Worm (Caenorhabditis elegans) whole organism, midembryonic: Measurements from ENCODE around the gene Y27F2A.9.

Source experiments
- cog-1 ChIP-seq: sonication (generic microtip); optimal IDR thresholded peaks from 2 replicates; lab custom pipeline; 2016; ENCODE audit warnings: missing genetic modification characterization, missing compliant biosample characterization
- flt-1 ChIP-seq: fragments of 200-800 bp; sonication (Bioruptor generic); IDR thresholded peaks from 2 replicates; pipeline ENCODE4 v1.3.6; 2022; ENCODE audit warnings: missing genetic modification characterization, missing compliant biosample characterization
- med-1 ChIP-seq: sonication (generic microtip); optimal IDR thresholded peaks from 2 replicates; lab custom pipeline; 2017; ENCODE audit warnings: missing genetic modification characterization, mild to moderate bottlenecking, missing compliant biosample characterization, antibody characterized with exemption, missing genetic modification reagents; ENCODE audit not compliant: insufficient read depth
- ref-1 ChIP-seq: fragments of 200-800 bp; sonication (Bioruptor generic); conservative IDR thresholded peaks from 2 replicates; pipeline ENCODE4 v1.3.6; 2022; ENCODE audit warnings: missing genetic modification reagents, missing genetic modification characterization, missing compliant biosample characterization
- ztf-23 ChIP-seq: fragments of 200-800 bp; sonication (Bioruptor generic); IDR thresholded peaks from 2 replicates; pipeline ENCODE4 v1.3.6; 2022; ENCODE audit warnings: missing genetic modification reagents, missing genetic modification characterization, missing compliant biosample characterization

DNA sequence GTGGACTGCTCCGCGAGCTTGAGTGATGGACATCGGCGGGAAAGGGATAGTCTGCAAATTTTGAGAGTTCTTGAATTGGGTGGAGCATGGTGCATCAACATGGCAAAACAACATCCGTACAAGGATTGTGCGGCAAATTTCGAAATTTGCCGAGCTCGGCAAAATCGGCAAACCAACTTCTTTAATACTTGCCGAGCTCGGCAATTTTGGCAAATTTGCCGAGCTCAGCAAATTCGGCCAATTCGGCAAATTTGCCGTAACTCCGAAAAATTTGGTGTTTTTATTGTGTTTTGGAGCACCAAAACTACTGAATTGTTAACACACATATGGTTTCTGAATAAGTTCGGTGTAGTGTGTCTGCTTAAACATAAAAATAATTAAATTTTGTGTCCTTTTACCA lies 21.4 kb downstream of the Y27F2A.9 start, which contains the start of gene fbxc-55:
- TF ChIP-seq flt-1 (GFP tag; lab: Robert Waterston, UW), result no peak
- TF ChIP-seq cog-1 (tag; lab: Kevin White, UChicago), result no peak
- no peak for TF ChIP-seq med-1 (GFP tag; lab: Kevin White, UChicago)
- no peak for TF ChIP-seq ref-1 (GFP tag; lab: Robert Waterston, UW)
- no peak for TF ChIP-seq ztf-23 (GFP tag; lab: Robert Waterston, UW)
